Worm (Caenorhabditis elegans) whole organism, L1 larva: ENCODE data around the gene F01G4.4.

Experiments used
- aha-1 ChIP-seq: fragments of 150-350 bp; optimal IDR thresholded peaks from 2 replicates; lab custom pipeline; 2014; ENCODE audit warnings: missing biosample characterization, missing genetic modification characterization
- dpl-1 ChIP-seq, 3 experiments: fragments of 150-350 bp in 2 of 3; sonication (generic microtip) in 1 of 3; optimal IDR thresholded peaks; 2 replicates each; lab custom pipeline; 2014 to 2017; ENCODE audit warnings: missing biosample characterization in 3 of 3, missing genetic modification characterization in 3 of 3, missing genetic modification reagents in 3 of 3
- ets-5 ChIP-seq: fragments of 200-800 bp; sonication (Bioruptor generic); IDR thresholded peaks from 2 replicates; pipeline ENCODE4 v1.3.6; 2022; ENCODE audit warnings: missing genetic modification characterization, missing compliant biosample characterization
- lir-3 ChIP-seq: sonication (generic microtip); optimal IDR thresholded peaks from 2 replicates; lab custom pipeline; 2016; ENCODE audit warnings: mild to moderate bottlenecking, missing genetic modification characterization, moderate library complexity, missing compliant biosample characterization; ENCODE audit not compliant: poor library complexity
- nhr-12 ChIP-seq: sonication (generic microtip); optimal IDR thresholded peaks from 2 replicates; lab custom pipeline; 2017; ENCODE audit warnings: missing biosample characterization, missing genetic modification characterization
- snpc-4 ChIP-seq: fragments of 150-350 bp; optimal IDR thresholded peaks from 2 replicates; lab custom pipeline; 2014; ENCODE audit warnings: missing biosample characterization, missing genetic modification characterization
- snu-23 ChIP-seq: sonication (generic microtip); optimal IDR thresholded peaks from 2 replicates; lab custom pipeline; 2016; ENCODE audit warnings: missing genetic modification characterization, missing compliant biosample characterization
- unc-86 ChIP-seq: sonication (generic microtip); optimal IDR thresholded peaks from 2 replicates; lab custom pipeline; 2016; ENCODE audit warnings: missing genetic modification characterization, missing compliant biosample characterization
- ztf-4 ChIP-seq: fragments of 150-350 bp; optimal IDR thresholded peaks from 2 replicates; lab custom pipeline; 2014; ENCODE audit warnings: missing biosample characterization, missing genetic modification characterization

DNA sequence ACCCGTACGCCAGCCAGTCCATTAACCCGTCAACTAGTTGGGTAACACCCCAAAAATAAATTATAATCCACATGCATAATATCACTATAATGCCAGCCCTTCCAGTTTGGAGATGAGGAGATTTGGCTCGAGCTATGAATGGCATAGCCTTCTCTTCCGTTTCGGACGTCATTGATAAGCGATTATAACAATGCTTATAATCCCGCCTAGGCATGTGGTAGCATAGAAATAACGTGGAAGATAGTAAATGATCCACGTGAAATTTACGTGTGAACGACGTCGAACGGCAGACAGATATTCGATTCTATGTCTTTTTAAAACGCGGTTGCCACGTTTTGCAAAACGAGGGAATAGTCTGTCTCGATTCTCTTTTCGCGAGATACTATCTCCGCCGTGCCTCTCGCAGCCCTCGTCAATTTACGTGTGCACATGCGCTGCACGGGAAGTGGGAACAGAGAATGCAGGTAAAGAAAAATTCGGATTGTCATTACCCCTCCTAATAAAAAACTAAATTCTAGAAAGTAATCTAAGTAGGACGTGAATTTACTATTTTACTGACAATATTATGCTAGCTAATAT is 5.7 kb downstream of the F01G4.4 start:
- TF ChIP-seq ztf-4 (tag; lab: Kevin White, UChicago) (no peak), snu-23 (GFP tag; lab: Kevin White, UChicago) (peak; percentile 51), nhr-12 (tag; lab: Kevin White, UChicago) (no peak), aha-1 (tag; lab: Kevin White, UChicago) (no peak), unc-86 (tag; lab: Kevin White, UChicago) (no peak), snpc-4 (no peak), ets-5 (no peak), dpl-1 (GFP tag; optimal IDR thresholded peaks at IDR 0.05; lab: Kevin White, UChicago) (no peak), lir-3 (tag; lab: Kevin White, UChicago) (no peak)
